Fruit fly (Drosophila melanogaster): Measurements from ENCODE around the gene CG31550.

The CG31550 gene

dm6 chr3R:5464481-5464880 lies 20.9 kb upstream of the CG31550 start, which contains the start of gene PEK (continued):
- TF ChIP-seq HmgZ (tag; optimal IDR thresholded peaks at IDR 0.05) (peak; percentile 24), CG12744 (GFP tag; optimal IDR thresholded peaks at IDR 0.05) (no peak), pros (GFP tag; optimal IDR thresholded peaks at IDR 0.05) (no peak), Abd-B (GFP tag; optimal IDR thresholded peaks at IDR 0.05) (no peak), CG17912 (GFP tag; optimal IDR thresholded peaks at IDR 0.05) (no peak), Side (GFP tag; optimal IDR thresholded peaks at IDR 0.05) (no peak), ind (GFP tag; optimal IDR thresholded peaks at IDR 0.05) (no peak), btn (GFP tag; optimal IDR thresholded peaks at IDR 0.05) (no peak), CG10321 (GFP tag; IDR thresholded peaks at IDR 0.05) (no peak), CG14441 (GFP tag; IDR thresholded peaks at IDR 0.05) (no peak), Xbp1 (GFP tag; optimal IDR thresholded peaks at IDR 0.05) (no peak), nom (GFP tag; optimal IDR thresholded peaks at IDR 0.05) (peak; percentile 44), CG7745 (tag; optimal IDR thresholded peaks at IDR 0.05) (no peak), unc-4 (GFP tag; IDR thresholded peaks at IDR 0.05; ENCODE audit: partially characterized antibody) (no peak), Awh (GFP tag; IDR thresholded peaks at IDR 0.05) (no peak), CG1603 (tag; optimal IDR thresholded peaks at IDR 0.05) (peak; percentile 47), Myb (GFP tag; optimal IDR thresholded peaks at IDR 0.05) (peak; percentile 5), scrt (GFP tag; optimal IDR thresholded peaks at IDR 0.05) (no peak), CG11504 (tag; optimal IDR thresholded peaks at IDR 0.05) (no peak), CG31224 (GFP tag; IDR thresholded peaks at IDR 0.05) (no peak), CG12155 (GFP tag; optimal IDR thresholded peaks at IDR 0.05) (no peak), CG2120 (GFP tag; optimal IDR thresholded peaks at IDR 0.05) (peak; percentile 4), CG6854 (GFP tag; optimal IDR thresholded peaks at IDR 0.05) (no peak), sisA (GFP tag; IDR thresholded peaks at IDR 0.05) (no peak), CG10565 (GFP tag; optimal IDR thresholded peaks at IDR 0.05) (no peak), Asciz (GFP tag; optimal IDR thresholded peaks at IDR 0.05) (no peak), Sox100B (GFP tag; optimal IDR thresholded peaks at IDR 0.05) (no peak), oc (tag; optimal IDR thresholded peaks at IDR 0.05) (no peak), Nf-YB (GFP tag; optimal IDR thresholded peaks at IDR 0.05) (peak; percentile 53), tap (tag; optimal IDR thresholded peaks at IDR 0.05) (no peak), CG6689 (GFP tag; IDR thresholded peaks at IDR 0.05) (no peak), tx (GFP tag; optimal IDR thresholded peaks at IDR 0.05) (no peak), D (optimal IDR thresholded peaks at IDR 0.05) (peak; percentile 0), D (GFP tag; optimal IDR thresholded peaks at IDR 0.05) (no peak), Poxn (GFP tag; IDR thresholded peaks at IDR 0.05) (no peak), CG15514 (GFP tag; optimal IDR thresholded peaks at IDR 0.05) (peak; percentile 13), Lhr (GFP tag; optimal IDR thresholded peaks at IDR 0.05) (peak; percentile 32), CG2712 (tag; optimal IDR thresholded peaks at IDR 0.05) (no peak), Jarid2 (GFP tag; optimal IDR thresholded peaks at IDR 0.05) (no peak), sens (GFP tag) (no peak), CG7987 (GFP tag; optimal IDR thresholded peaks at IDR 0.05) (no peak), trem (tag; optimal IDR thresholded peaks at IDR 0.05) (peak; percentile 44), hth (optimal IDR thresholded peaks at IDR 0.05) (no peak), stwl (tag; optimal IDR thresholded peaks at IDR 0.05) (peak; percentile 60), CG10431 (GFP tag; optimal IDR thresholded peaks at IDR 0.05) (no peak), YL-1 (GFP tag; optimal IDR thresholded peaks at IDR 0.05) (peak; percentile 42), Adf1 (GFP tag; IDR thresholded peaks at IDR 0.05) (no peak), Deaf1 (tag; optimal IDR thresholded peaks at IDR 0.05) (no peak), CG8281 (tag; optimal IDR thresholded peaks at IDR 0.05) (no peak), Elba2 (GFP tag; optimal IDR thresholded peaks at IDR 0.05) (peak; percentile 82), gfzf (GFP tag; optimal IDR thresholded peaks at IDR 0.05) (peak; percentile 87), Ets97D (GFP tag; optimal IDR thresholded peaks at IDR 0.05) (peak; percentile 31)

Data from whole organism, embryonic.